Fruit fly (Drosophila melanogaster): ENCODE measurements around the gene CG11927.

Gene CG11927

DNA sequence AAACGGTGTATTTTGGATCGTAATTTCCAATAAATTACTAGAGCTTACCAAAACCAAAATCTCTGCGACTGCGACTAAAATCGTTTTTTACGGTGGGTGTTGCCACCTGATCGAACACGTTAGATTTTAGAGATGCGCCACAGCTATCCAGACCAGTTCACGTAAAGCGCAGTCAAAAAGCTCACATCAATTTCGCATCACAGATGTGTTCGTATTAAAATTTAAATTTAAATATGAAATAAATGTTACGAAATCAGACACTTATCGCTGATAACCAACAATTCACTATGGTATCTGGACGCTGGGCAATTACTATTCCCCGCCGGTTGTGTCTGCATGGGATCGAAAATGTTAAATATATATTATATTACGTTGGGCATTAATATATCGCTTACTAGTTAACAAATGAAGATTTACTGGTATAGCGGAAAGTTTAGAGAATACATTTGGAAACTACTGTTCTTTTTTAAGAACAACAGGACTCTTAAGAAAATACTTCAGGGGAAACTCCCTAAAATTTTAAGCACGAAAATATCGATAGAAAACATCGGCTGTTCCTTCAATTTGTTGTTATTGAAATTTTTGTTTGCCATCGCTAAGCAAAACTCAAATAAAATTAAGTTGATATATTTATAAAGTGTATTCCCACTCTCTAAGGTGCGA is at the start of gene CG11927, which contains the start of gene mxt (continued):
- TF ChIP-seq zf30C (GFP tag; optimal IDR thresholded peaks at IDR 0.05): no peak
- TF ChIP-seq Nf-YC (tag; optimal IDR thresholded peaks at IDR 0.05): peak; percentile 26
- TF ChIP-seq CG4328 (GFP tag; optimal IDR thresholded peaks at IDR 0.05): peak; percentile 8
- TF ChIP-seq CG3847 (GFP tag; IDR thresholded peaks at IDR 0.05): peak; percentile 56
- peak; percentile 9 for TF ChIP-seq maf-S (GFP tag; optimal IDR thresholded peaks at IDR 0.05)
- no peak for TF ChIP-seq CG15269 (tag; optimal IDR thresholded peaks at IDR 0.05)
- no peak for TF ChIP-seq cato (GFP tag; optimal IDR thresholded peaks at IDR 0.05; ENCODE audit: borderline replicate concordance)
- TF ChIP-seq sens (GFP tag): peak; percentile 90
- peak; percentile 29 for TF ChIP-seq dmrt11E (tag; optimal IDR thresholded peaks at IDR 0.05)
- 0 out of 2 replicates have a peak, but pooled peaks have one; percentile 41 for TF ChIP-seq CG11085 (GFP tag; IDR thresholded peaks at IDR 0.05)
- no peak for TF ChIP-seq unpg (GFP tag; optimal IDR thresholded peaks at IDR 0.05)
- TF ChIP-seq Hr3 (GFP tag; optimal IDR thresholded peaks at IDR 0.05): peak; percentile 52
- peak; percentile 74 for TF ChIP-seq CG2129 (GFP tag; IDR thresholded peaks at IDR 0.05; ENCODE audit: partially characterized antibody)
- no peak for TF ChIP-seq CG7556 (GFP tag; optimal IDR thresholded peaks at IDR 0.05)
- TF ChIP-seq CG12155 (GFP tag; optimal IDR thresholded peaks at IDR 0.05): peak; percentile 71
- TF ChIP-seq Usf (GFP tag; optimal IDR thresholded peaks at IDR 0.05): no peak
- TF ChIP-seq caup (GFP tag; optimal IDR thresholded peaks at IDR 0.05; ENCODE audit: severe bottlenecking): no peak
- no peak for TF ChIP-seq ttk (GFP tag; IDR thresholded peaks at IDR 0.05)
- TF ChIP-seq pum (GFP tag; optimal IDR thresholded peaks at IDR 0.05): peak; percentile 30
- no peak; the same call in 1 of the 2 replicates for TF ChIP-seq Xrp1 (GFP tag; IDR thresholded peaks at IDR 0.05)
- no peak for TF ChIP-seq Poxn (GFP tag; IDR thresholded peaks at IDR 0.05)
- TF ChIP-seq chif (GFP tag; optimal IDR thresholded peaks at IDR 0.05): peak; percentile 5 to 23
- TF ChIP-seq sqz (GFP tag; optimal IDR thresholded peaks at IDR 0.05): no peak
- no peak for TF ChIP-seq Lpt (GFP tag; optimal IDR thresholded peaks at IDR 0.05)
- no peak for TF ChIP-seq scrt (GFP tag; optimal IDR thresholded peaks at IDR 0.05)
- TF ChIP-seq CG4617 (GFP tag; optimal IDR thresholded peaks at IDR 0.05; ENCODE audit: borderline replicate concordance): peak; percentile 43
- TF ChIP-seq Ets65A (GFP tag): peak; percentile 13
- no peak for TF ChIP-seq Doc2 (GFP tag; IDR thresholded peaks at IDR 0.05)
- TF ChIP-seq Hmx (GFP tag; optimal IDR thresholded peaks at IDR 0.05): no peak
- no peak for TF ChIP-seq odd (GFP tag; optimal IDR thresholded peaks at IDR 0.05)
- TF ChIP-seq CG30403 (GFP tag; optimal IDR thresholded peaks at IDR 0.05): peak; percentile 76
- no peak for TF ChIP-seq CG12744 (GFP tag; optimal IDR thresholded peaks at IDR 0.05)
- TF ChIP-seq CG32767 (GFP tag; IDR thresholded peaks at IDR 0.05): no peak
- peak; percentile 61 for TF ChIP-seq CG32532 (GFP tag; IDR thresholded peaks at IDR 0.05)
- TF ChIP-seq Dip3 (GFP tag; optimal IDR thresholded peaks at IDR 0.05): peak; percentile 33
- no peak for TF ChIP-seq CG10431 (GFP tag; optimal IDR thresholded peaks at IDR 0.05)

DNA sequence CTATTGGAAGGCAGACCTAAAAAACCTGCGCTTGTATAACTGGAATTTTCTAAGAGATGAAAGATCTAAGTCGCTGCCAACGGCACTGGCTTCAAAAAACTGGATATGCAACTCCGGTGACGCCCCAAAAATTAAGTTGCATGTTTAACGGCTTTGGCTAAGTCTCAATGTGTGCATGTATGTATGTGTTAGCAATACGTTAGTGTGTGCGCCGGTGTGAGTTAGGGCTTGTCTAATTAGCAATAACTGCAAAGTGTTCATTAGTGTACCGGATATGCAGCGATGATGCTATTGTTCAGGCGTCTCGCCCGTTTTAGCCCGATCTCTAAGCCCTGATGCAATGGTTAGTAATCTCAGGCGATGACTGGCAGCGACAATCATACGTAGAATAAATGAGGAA is 48.7 kb upstream of the CG11927 start:
- TF ChIP-seq Mad (GFP tag; optimal IDR thresholded peaks at IDR 0.05) (no peak), Awh (GFP tag; IDR thresholded peaks at IDR 0.05) (peak; percentile 90), CG15269 (tag; optimal IDR thresholded peaks at IDR 0.05) (peak; percentile 21), Abd-B (GFP tag; optimal IDR thresholded peaks at IDR 0.05) (no peak)

DNA sequence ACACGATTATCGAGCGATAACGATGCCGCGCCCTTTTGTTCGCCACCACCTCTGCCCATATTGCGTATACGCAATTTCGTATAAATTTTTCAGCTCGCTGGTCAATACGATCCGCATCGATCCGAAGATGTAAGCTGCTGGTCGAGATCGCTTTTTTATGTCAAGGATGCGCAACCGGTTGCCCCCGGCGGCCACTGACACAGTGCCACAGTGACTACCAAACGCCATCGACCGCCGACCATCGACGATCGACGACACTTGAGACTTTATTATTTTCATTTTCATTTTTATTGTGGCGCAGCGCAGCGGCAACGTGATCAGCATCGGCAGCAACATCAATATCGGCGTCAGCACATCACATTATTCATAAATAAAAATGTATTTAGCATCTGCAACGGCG is 47.5 kb upstream of the CG11927 start:
- TF ChIP-seq CG8388 (GFP tag; optimal IDR thresholded peaks at IDR 0.05) (peak; percentile 9), Med (GFP tag) (peak; percentile 47), gem (tag; optimal IDR thresholded peaks at IDR 0.05) (no peak), CG32532 (GFP tag; IDR thresholded peaks at IDR 0.05) (no peak), ci (GFP tag; IDR thresholded peaks at IDR 0.05) (0 out of 3 replicates have a peak, but pooled peaks have one; percentile 26), CG11456 (GFP tag; IDR thresholded peaks at IDR 0.05) (peak; percentile 4; the same call in 1 of the 3 replicates), CG7372 (GFP tag; IDR thresholded peaks at IDR 0.05) (no peak), CG13287 (GFP tag; IDR thresholded peaks at IDR 0.05; ENCODE audit: partially characterized antibody) (no peak), chinmo (GFP tag; IDR thresholded peaks at IDR 0.05; ENCODE audit: partially characterized antibody) (0 out of 4 replicates have a peak, but pooled peaks have one; percentile 25), CG7556 (GFP tag; optimal IDR thresholded peaks at IDR 0.05) (no peak)
